Worm (Caenorhabditis elegans) whole organism, L4/young adult: ENCODE data around the gene F22E5.6.

Experiments
- W03F9.2 ChIP-seq: fragments of 150-350 bp; optimal IDR thresholded peaks from 2 replicates; lab custom pipeline; 2014; ENCODE audit warnings: missing biosample characterization, missing genetic modification characterization
- him-1 ChIP-seq: sonication (generic microtip); optimal IDR thresholded peaks from 2 replicates; lab custom pipeline; 2016; ENCODE audit warnings: missing genotype, missing genetic modification reagents, missing genetic modification characterization, missing compliant biosample characterization

- TF ChIP-seq him-1 (tag; lab: Kevin White, UChicago) (no peak), W03F9.2 (tag; lab: Kevin White, UChicago) (no peak)
Measured at ce11 chrII:2637359-2637758, 12.3 kb upstream of the F22E5.6 start, which contains the start of gene F22E5.21.
